Worm (Caenorhabditis elegans) whole organism, L3 larva: ENCODE measurements around the gene F22B5.4.
A peak's percentile ranks its signal among the peaks of the same experiment; 100 is the strongest.

Experiments used
- lin-39 ChIP-seq: fragments of 150-350 bp; optimal IDR thresholded peaks from 2 replicates; lab custom pipeline; 2018; ENCODE audit warnings: missing biosample characterization, missing genetic modification reagents, missing genetic modification characterization
- snpc-4 ChIP-seq: fragments of 150-350 bp; optimal IDR thresholded peaks from 2 replicates; lab custom pipeline; 2014; ENCODE audit warnings: missing biosample characterization, missing genetic modification characterization

The F22B5.4 gene

ce11 chrII:8499021-8499420 is 49.5 kb downstream of the F22B5.4 start:
- TF ChIP-seq snpc-4 (tag; lab: Kevin White, UChicago) (no peak), lin-39 (tag; lab: Kevin White, UChicago) (peak; percentile 18)
